Fruit fly (Drosophila melanogaster): Measurements from ENCODE around the gene b.

Gene b

DNA sequence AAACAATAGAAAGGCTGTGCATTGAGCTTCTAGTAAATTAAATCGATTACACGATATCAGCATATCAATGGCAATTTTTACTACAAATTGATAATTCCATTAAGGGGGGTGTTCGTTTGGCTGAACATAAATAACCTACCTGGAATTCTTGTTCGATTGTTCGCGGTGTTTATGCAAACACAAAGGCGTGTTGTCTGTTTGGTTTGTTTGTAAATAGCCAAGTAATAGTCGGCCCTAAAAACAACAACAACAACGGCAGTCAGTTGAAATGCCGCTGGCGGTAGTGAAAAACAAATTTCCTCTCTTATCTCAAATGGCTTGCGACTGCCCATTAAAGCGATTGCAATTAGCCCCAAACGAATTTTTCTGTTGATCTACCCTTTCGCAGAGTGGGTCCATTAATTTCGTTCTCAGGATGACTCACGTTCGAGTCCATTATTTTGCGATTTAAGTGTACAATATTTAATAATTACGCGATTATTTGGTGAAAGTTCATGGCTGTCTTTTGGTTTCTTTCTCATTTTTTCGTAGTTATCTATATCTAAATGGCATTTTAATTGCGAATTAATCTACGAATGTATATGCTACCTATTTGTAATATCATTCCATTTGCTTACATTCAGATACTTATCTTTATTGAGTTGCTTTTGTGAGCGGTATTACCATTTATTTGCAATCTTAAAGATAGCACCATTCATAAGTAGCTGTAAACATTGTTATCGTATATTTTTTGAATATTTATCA lies 17.8 kb downstream of the b start (continued):
- no peak for TF ChIP-seq mld (GFP tag; IDR thresholded peaks at IDR 0.05; ENCODE audit: partially characterized antibody)
- TF ChIP-seq NC2β (GFP tag; optimal IDR thresholded peaks at IDR 0.05): peak; percentile 23
- peak; percentile 17 for TF ChIP-seq scrt (GFP tag; optimal IDR thresholded peaks at IDR 0.05)
- peak; percentile 43 for TF ChIP-seq CG1603 (tag; optimal IDR thresholded peaks at IDR 0.05)
- no peak for TF ChIP-seq CG13624 (GFP tag; optimal IDR thresholded peaks at IDR 0.05)
- TF ChIP-seq pan (optimal IDR thresholded peaks at IDR 0.05): no peak
- TF ChIP-seq pan (GFP tag; optimal IDR thresholded peaks at IDR 0.05 in 1 of 2, IDR thresholded peaks at IDR 0.05 in 1 of 2): peak in 1 of 2 experiments; percentile 22
- no peak for TF ChIP-seq CG16813 (GFP tag; IDR thresholded peaks at IDR 0.05; ENCODE audit: partially characterized antibody)
- TF ChIP-seq CG16815 (GFP tag; optimal IDR thresholded peaks at IDR 0.05): no peak
- TF ChIP-seq mam (GFP tag; optimal IDR thresholded peaks at IDR 0.05): peak; percentile 35
- TF ChIP-seq CG3163 (GFP tag; optimal IDR thresholded peaks at IDR 0.05): no peak
- no peak for TF ChIP-seq Sry-δ (GFP tag; optimal IDR thresholded peaks at IDR 0.05)
- peak; percentile 50 for TF ChIP-seq Meics (GFP tag; optimal IDR thresholded peaks at IDR 0.05)
- no peak for TF ChIP-seq Pdp1 (GFP tag; optimal IDR thresholded peaks at IDR 0.05)
- no peak for TF ChIP-seq Ets65A (GFP tag)
- peak; percentile 82 for TF ChIP-seq exex (tag; optimal IDR thresholded peaks at IDR 0.05)
- no peak for TF ChIP-seq dm (GFP tag; optimal IDR thresholded peaks at IDR 0.05)
- TF ChIP-seq wek (GFP tag; optimal IDR thresholded peaks at IDR 0.05): peak; percentile 44
- TF ChIP-seq ro (GFP tag; IDR thresholded peaks at IDR 0.05): no peak
- TF ChIP-seq chif (GFP tag; optimal IDR thresholded peaks at IDR 0.05): peak; percentile 10 to 28
- no peak for TF ChIP-seq pita (GFP tag; optimal IDR thresholded peaks at IDR 0.05)
- no peak for TF ChIP-seq ap (GFP tag; IDR thresholded peaks at IDR 0.05)
- TF ChIP-seq CG31365 (tag; optimal IDR thresholded peaks at IDR 0.05): no peak
- no peak for TF ChIP-seq CG9876 (GFP tag; optimal IDR thresholded peaks at IDR 0.05)
- peak; percentile 49 for TF ChIP-seq CG7271 (tag; optimal IDR thresholded peaks at IDR 0.05)
- no peak for TF ChIP-seq nau (GFP tag; optimal IDR thresholded peaks at IDR 0.05)
- TF ChIP-seq Dad (GFP tag; optimal IDR thresholded peaks at IDR 0.05): no peak
- no peak for TF ChIP-seq gro (GFP tag; optimal IDR thresholded peaks at IDR 0.05)
- no peak for TF ChIP-seq chn (GFP tag; optimal IDR thresholded peaks at IDR 0.05)
- TF ChIP-seq sens (GFP tag): peak; percentile 84
- no peak for TF ChIP-seq Lpt (GFP tag; optimal IDR thresholded peaks at IDR 0.05)
- no peak for TF ChIP-seq CG14965 (GFP tag; optimal IDR thresholded peaks at IDR 0.05; ENCODE audit: borderline replicate concordance)
- TF ChIP-seq Doc3 (GFP tag; IDR thresholded peaks at IDR 0.05; ENCODE audit: partially characterized antibody): no peak
- TF ChIP-seq vfl (GFP tag; optimal IDR thresholded peaks at IDR 0.05): no peak
- peak; percentile 5; the same call in 1 of the 3 replicates for TF ChIP-seq otp (GFP tag; IDR thresholded peaks at IDR 0.05)
- no peak for TF ChIP-seq H2.0 (GFP tag; IDR thresholded peaks at IDR 0.05)
- TF ChIP-seq CG1529 (GFP tag; optimal IDR thresholded peaks at IDR 0.05): no peak
- peak; percentile 56 for TF ChIP-seq HHEX (GFP tag; optimal IDR thresholded peaks at IDR 0.05)
- TF ChIP-seq CG10366 (GFP tag; IDR thresholded peaks at IDR 0.05): no peak
- no peak for TF ChIP-seq CG6683 (GFP tag; optimal IDR thresholded peaks at IDR 0.05)
- no peak for TF ChIP-seq HLH54F (GFP tag; optimal IDR thresholded peaks at IDR 0.05)
- no peak for TF ChIP-seq D19B (GFP tag; optimal IDR thresholded peaks at IDR 0.05)
- TF ChIP-seq Optix (GFP tag; IDR thresholded peaks at IDR 0.05): no peak
- TF ChIP-seq Camta (GFP tag; optimal IDR thresholded peaks at IDR 0.05): peak; percentile 10
- no peak for TF ChIP-seq onecut (GFP tag; IDR thresholded peaks at IDR 0.05)
- no peak for TF ChIP-seq sqz (GFP tag; optimal IDR thresholded peaks at IDR 0.05)
- TF ChIP-seq HLH3B (GFP tag; IDR thresholded peaks at IDR 0.05): peak; percentile 12; the same call in 1 of the 2 replicates
- no peak for TF ChIP-seq CG10321 (GFP tag; IDR thresholded peaks at IDR 0.05)
- TF ChIP-seq disco-r (GFP tag; optimal IDR thresholded peaks at IDR 0.05): no peak
- no peak for TF ChIP-seq ewg (GFP tag; optimal IDR thresholded peaks at IDR 0.05)
- TF ChIP-seq CG1647 (GFP tag; optimal IDR thresholded peaks at IDR 0.05): no peak

Measured in whole organism, embryonic.